Fruit fly (Drosophila melanogaster): ENCODE results near the gene sba.

DNA sequence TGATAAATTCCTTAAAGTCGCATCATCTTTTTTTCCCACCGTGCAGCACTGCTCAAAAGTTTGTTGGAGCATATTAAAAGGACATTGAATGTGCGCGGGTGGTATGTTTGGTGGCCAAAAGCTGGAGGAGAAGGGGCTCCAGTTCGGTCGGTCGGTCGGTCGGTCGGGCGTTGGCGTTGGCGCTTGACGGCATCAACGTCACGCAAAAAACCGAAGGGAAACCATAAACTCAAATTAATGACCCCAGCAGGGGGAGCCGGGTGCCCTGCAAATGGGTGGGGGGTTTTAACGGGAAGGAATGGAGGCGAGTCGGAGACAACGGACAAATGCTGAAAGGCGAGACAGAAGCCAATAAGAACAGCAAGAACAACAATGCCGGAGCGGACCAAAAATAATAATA lies 10.4 kb downstream of the sba start:
- TF ChIP-seq cic (GFP tag; optimal IDR thresholded peaks at IDR 0.05) (no peak), pad (GFP tag; optimal IDR thresholded peaks at IDR 0.05) (no peak), Clk (GFP tag; optimal IDR thresholded peaks at IDR 0.05) (no peak), CG1620 (GFP tag; optimal IDR thresholded peaks at IDR 0.05) (no peak), Mnt (GFP tag; optimal IDR thresholded peaks at IDR 0.05) (no peak), CG5204 (GFP tag; optimal IDR thresholded peaks at IDR 0.05) (no peak)

All from whole organism, adult.